Worm (Caenorhabditis elegans) whole organism, L4/young adult: ENCODE data around the gene best-7.

ENCODE experiments used
- dao-5 ChIP-seq: sonication (generic microtip); optimal IDR thresholded peaks from 2 replicates; lab custom pipeline; 2016; ENCODE audit warnings: missing genotype, missing genetic modification characterization, moderate library complexity, missing compliant biosample characterization
- him-1 ChIP-seq: sonication (generic microtip); optimal IDR thresholded peaks from 2 replicates; lab custom pipeline; 2016; ENCODE audit warnings: missing genotype, missing genetic modification reagents, missing genetic modification characterization, missing compliant biosample characterization

ce11 chrIV:11260544-11261227 lies 30.6 kb upstream of the best-7 start, which contains the start of gene C05C12.5:
- no peak for TF ChIP-seq him-1 (tag; lab: Kevin White, UChicago)
- TF ChIP-seq dao-5 (tag; lab: Kevin White, UChicago): no peak
